Fruit fly (Drosophila melanogaster) whole organism, adult: ENCODE data around the gene CG31249.

Experiments
- CG12768 ChIP-seq: fragments of 200-800 bp; sonication (Bioruptor generic); optimal IDR thresholded peaks from 2 replicates; lab custom pipeline; 2017; ENCODE audit warnings: missing biosample characterization, missing genetic modification characterization, mild to moderate bottlenecking, moderate library complexity, missing genetic modification reagents
- CG7045 ChIP-seq: fragments of 200-800 bp; sonication (Bioruptor generic); optimal IDR thresholded peaks from 2 replicates; lab custom pipeline; 2017; ENCODE audit warnings: missing biosample characterization, mild to moderate bottlenecking, missing genetic modification characterization
- CG7101 ChIP-seq: fragments of 200-800 bp; sonication (Bioruptor generic); optimal IDR thresholded peaks from 2 replicates; lab custom pipeline; 2018; ENCODE audit warnings: missing biosample characterization, mild to moderate bottlenecking, missing genetic modification characterization, moderate library complexity
- Clk ChIP-seq: fragments of 200-800 bp; sonication (Bioruptor generic); optimal IDR thresholded peaks from 2 replicates; lab custom pipeline; 2017; ENCODE audit warnings: missing biosample characterization, missing genetic modification characterization
- Hr96 ChIP-seq: fragments of 200-800 bp; sonication (Bioruptor generic); optimal IDR thresholded peaks from 2 replicates; lab custom pipeline; 2016; ENCODE audit warnings: missing biosample characterization, missing genetic modification characterization
- Mnt ChIP-seq: fragments of 200-800 bp; sonication (Bioruptor generic); optimal IDR thresholded peaks from 2 replicates; lab custom pipeline; 2016; ENCODE audit warnings: missing biosample characterization, mild to moderate bottlenecking, missing genetic modification characterization
- cic ChIP-seq: fragments of 200-800 bp; sonication (Bioruptor generic); optimal IDR thresholded peaks from 2 replicates; lab custom pipeline; 2017; ENCODE audit warnings: missing biosample characterization, mild to moderate bottlenecking, missing genetic modification characterization, moderate library complexity
- kay ChIP-seq: fragments of 200-800 bp; sonication (Bioruptor generic); peaks from one replicate; lab custom pipeline; 2016; ENCODE audit warnings: missing biosample characterization, missing genetic modification characterization, borderline replicate concordance
- pad ChIP-seq: fragments of 200-800 bp; sonication (Bioruptor generic); optimal IDR thresholded peaks from 3 replicates; lab custom pipeline; 2017; ENCODE audit warnings: missing biosample characterization, missing genetic modification characterization, mild to moderate bottlenecking, moderate library complexity, missing genetic modification reagents
- tj ChIP-seq: fragments of 200-800 bp; sonication (Bioruptor generic); optimal IDR thresholded peaks from 3 replicates; lab custom pipeline; 2017; ENCODE audit warnings: missing biosample characterization, mild to moderate bottlenecking, missing genetic modification characterization, moderate library complexity

- TF ChIP-seq cic (GFP tag; lab: Kevin White, UChicago) (no peak), Clk (GFP tag; lab: Kevin White, UChicago) (no peak), Mnt (no peak), kay (GFP tag; lab: Kevin White, UChicago) (no peak), CG7045 (no peak), tj (no peak), CG7101 (tag; lab: Kevin White, UChicago) (no peak), Hr96 (no peak), pad (GFP tag; lab: Kevin White, UChicago) (no peak), CG12768 (GFP tag; lab: Kevin White, UChicago) (no peak)
Measured at dm6 chr3R:17681611-17682243, 5.1 kb downstream of the CG31249 start.
